Worm (Caenorhabditis elegans) whole organism, mixed stage, embryonic: ENCODE data around the gene R01H2.2.

Source experiments
- M03D4.4 ChIP-seq: sonication (generic microtip); optimal IDR thresholded peaks from 2 replicates; lab custom pipeline; 2017; ENCODE audit warnings: mild to moderate bottlenecking, missing genetic modification characterization, missing compliant biosample characterization
- bed-3 ChIP-seq: fragments of 200-800 bp; sonication (Bioruptor generic); optimal IDR thresholded peaks from 3 replicates; lab custom pipeline; 2018; ENCODE audit warnings: mild to moderate bottlenecking, missing genetic modification characterization, moderate library complexity, missing compliant biosample characterization
- blmp-1 ChIP-seq: fragments of 150-350 bp; optimal IDR thresholded peaks from 2 replicates; lab custom pipeline; 2014; ENCODE audit warnings: missing biosample characterization, missing genetic modification characterization
- ceh-39 ChIP-seq: fragments of 150-350 bp; optimal IDR thresholded peaks from 2 replicates; lab custom pipeline; 2014; ENCODE audit warnings: missing biosample characterization, missing genetic modification characterization
- ceh-83 ChIP-seq: fragments of 200-800 bp; sonication (Bioruptor generic); optimal IDR thresholded peaks from 2 replicates; lab custom pipeline; 2018; ENCODE audit warnings: mild to moderate bottlenecking, missing genetic modification characterization, missing compliant biosample characterization
- ces-1 ChIP-seq: fragments of 150-350 bp; optimal IDR thresholded peaks from 2 replicates; lab custom pipeline; 2014; ENCODE audit warnings: missing biosample characterization, missing genetic modification reagents, missing genetic modification characterization
- drap-1 ChIP-seq: fragments of 200-800 bp; sonication (Bioruptor generic); optimal IDR thresholded peaks from 3 replicates; lab custom pipeline; 2018; ENCODE audit warnings: mild to moderate bottlenecking, missing genetic modification characterization, missing compliant biosample characterization
- elt-3 ChIP-seq: fragments of 150-350 bp; optimal IDR thresholded peaks from 2 replicates; lab custom pipeline; 2014; ENCODE audit warnings: missing biosample characterization, missing genetic modification characterization
- flh-1 ChIP-seq: fragments of 200-800 bp; sonication (Bioruptor generic); optimal IDR thresholded peaks from 2 replicates; lab custom pipeline; 2018; ENCODE audit warnings: mild to moderate bottlenecking, missing genetic modification characterization, moderate library complexity, missing compliant biosample characterization
- ham-2 ChIP-seq: fragments of 200-800 bp; sonication (Bioruptor generic); optimal IDR thresholded peaks from 2 replicates; lab custom pipeline; 2018; ENCODE audit warnings: mild to moderate bottlenecking, missing genetic modification characterization, missing compliant biosample characterization
- lin-13 ChIP-seq: fragments of 150-350 bp; optimal IDR thresholded peaks from 2 replicates; lab custom pipeline; 2014; ENCODE audit warnings: missing biosample characterization, missing genetic modification characterization
- lin-32 ChIP-seq: fragments of 200-800 bp; sonication (Bioruptor generic); optimal IDR thresholded peaks from 2 replicates; lab custom pipeline; 2018; ENCODE audit warnings: mild to moderate bottlenecking, missing genetic modification characterization, missing compliant biosample characterization
- lsy-2 ChIP-seq: fragments of 150-350 bp; optimal IDR thresholded peaks from 2 replicates; lab custom pipeline; 2014; ENCODE audit warnings: missing biosample characterization, missing genetic modification characterization
- mab-5 ChIP-seq: fragments of 150-350 bp; optimal IDR thresholded peaks from 2 replicates; lab custom pipeline; 2014; ENCODE audit warnings: missing biosample characterization, missing genetic modification characterization
- mep-1 ChIP-seq: fragments of 150-350 bp; optimal IDR thresholded peaks from 2 replicates; lab custom pipeline; 2017; ENCODE audit warnings: missing biosample characterization, missing genetic modification reagents, missing genetic modification characterization, inconsistent platforms
- nhr-12 ChIP-seq: fragments of 150-350 bp; optimal IDR thresholded peaks from 2 replicates; lab custom pipeline; 2014; ENCODE audit warnings: missing biosample characterization, missing genetic modification characterization
- nhr-2 ChIP-seq: fragments of 150-350 bp; optimal IDR thresholded peaks from 2 replicates; lab custom pipeline; 2014; ENCODE audit warnings: missing biosample characterization, missing genetic modification characterization
- nhr-237 ChIP-seq: fragments of 150-350 bp; optimal IDR thresholded peaks from 2 replicates; lab custom pipeline; 2014; ENCODE audit warnings: missing biosample characterization, missing genetic modification characterization
- nhr-28 ChIP-seq: fragments of 150-350 bp; optimal IDR thresholded peaks from 2 replicates; lab custom pipeline; 2014; ENCODE audit warnings: missing biosample characterization, missing genetic modification characterization
- pha-4 ChIP-seq: fragments of 150-350 bp; optimal IDR thresholded peaks from 2 replicates; lab custom pipeline; 2018; ENCODE audit warnings: missing biosample characterization, missing genetic modification reagents, missing genetic modification characterization
- sem-2 ChIP-seq: fragments of 200-800 bp; sonication (Bioruptor generic); optimal IDR thresholded peaks from 2 replicates; lab custom pipeline; 2018; ENCODE audit warnings: mild to moderate bottlenecking, missing genetic modification characterization, missing compliant biosample characterization
- sptf-1 ChIP-seq: sonication (generic microtip); optimal IDR thresholded peaks from 2 replicates; lab custom pipeline; 2017; ENCODE audit warnings: mild to moderate bottlenecking, missing genetic modification characterization, moderate library complexity, missing compliant biosample characterization
- tbx-8 ChIP-seq: fragments of 200-800 bp; sonication (Bioruptor generic); optimal IDR thresholded peaks from 2 replicates; lab custom pipeline; 2018; ENCODE audit warnings: mild to moderate bottlenecking, missing genetic modification characterization, moderate library complexity, missing compliant biosample characterization
- unc-120 ChIP-seq: sonication (generic microtip); optimal IDR thresholded peaks from 2 replicates; lab custom pipeline; 2017; ENCODE audit warnings: missing genetic modification characterization, missing compliant biosample characterization; ENCODE audit not compliant: poor library complexity, severe bottlenecking
- unc-39 ChIP-seq: fragments of 150-350 bp; optimal IDR thresholded peaks from 2 replicates; lab custom pipeline; 2014; ENCODE audit warnings: missing biosample characterization, missing genetic modification characterization
- unc-62 ChIP-seq: fragments of 150-350 bp; optimal IDR thresholded peaks from 2 replicates; lab custom pipeline; 2014; ENCODE audit warnings: missing biosample characterization, missing genetic modification reagents, missing genetic modification characterization
- zip-8 ChIP-seq: fragments of 150-350 bp; optimal IDR thresholded peaks from 2 replicates; lab custom pipeline; 2014; ENCODE audit warnings: missing biosample characterization, missing genetic modification characterization
- ztf-11 ChIP-seq: fragments of 150-350 bp; optimal IDR thresholded peaks from 2 replicates; lab custom pipeline; 2014; ENCODE audit warnings: missing biosample characterization, missing genetic modification characterization

The R01H2.2 gene

ce11 chrIII:7073801-7074386 is 17.6 kb downstream of the R01H2.2 start, which contains the start of gene ZK418.5:
TSS of gene ZK418.5 (minus strand) at chrIII:7073851.
- TF ChIP-seq drap-1 (GFP tag; lab: Kevin White, UChicago) = no peak
- TF ChIP-seq mep-1 (tag; lab: Kevin White, UChicago) = peak; percentile 32
- no peak for TF ChIP-seq ces-1 (GFP tag; lab: Kevin White, UChicago)
- TF ChIP-seq ceh-39 (tag; lab: Kevin White, UChicago) = peak; percentile 22
- peak; percentile 48 for TF ChIP-seq lsy-2 (tag; lab: Kevin White, UChicago)
- no peak for TF ChIP-seq unc-62 (GFP tag; lab: Kevin White, UChicago)
- TF ChIP-seq lin-32 (GFP tag; lab: Kevin White, UChicago) = no peak
- TF ChIP-seq, all 35 proteins: peak for 3

DNA sequence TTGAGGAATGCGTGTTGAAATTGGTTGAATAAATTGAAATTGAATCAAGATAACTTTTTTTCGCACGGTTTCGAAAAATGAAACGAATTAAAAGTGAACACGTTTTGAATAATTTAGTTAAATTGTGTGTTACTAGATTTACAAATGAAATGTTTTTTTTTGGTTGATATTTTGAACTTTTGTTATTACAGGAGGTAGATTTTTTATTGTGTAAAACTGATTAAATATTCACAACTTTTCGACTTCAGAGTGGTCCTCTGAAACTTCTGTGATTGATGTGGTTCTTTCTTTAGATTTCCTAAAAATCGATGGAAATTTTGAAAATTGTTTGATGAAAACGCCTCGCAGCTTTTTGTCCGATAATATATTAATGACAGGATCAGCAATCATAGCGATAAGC is 20.0 kb downstream of the R01H2.2 start, which contains the start of gene ZK418.13:
ZK418.13 (minus strand) TSS at position 101 of the 400 bp plus-strand sequence.
- no peak for TF ChIP-seq flh-1
- no peak for TF ChIP-seq nhr-2
- TF ChIP-seq pha-4 (tag; lab: Kevin White, UChicago) = no peak
- no peak for TF ChIP-seq mab-5 (tag; lab: Kevin White, UChicago)
- TF ChIP-seq M03D4.4 (tag; lab: Kevin White, UChicago) = no peak
- no peak for TF ChIP-seq bed-3
- TF ChIP-seq ces-1 (GFP tag; lab: Kevin White, UChicago) = no peak
- no peak for TF ChIP-seq ztf-11 (tag; lab: Kevin White, UChicago)
- no peak for TF ChIP-seq sptf-1 (tag; lab: Kevin White, UChicago)
- TF ChIP-seq nhr-237 (tag; lab: Kevin White, UChicago) = no peak
- TF ChIP-seq lin-32 (GFP tag; lab: Kevin White, UChicago) = no peak
- no peak for TF ChIP-seq ceh-83 (GFP tag; lab: Kevin White, UChicago)
- TF ChIP-seq ham-2 = no peak
- TF ChIP-seq ceh-39 (tag; lab: Kevin White, UChicago) = no peak

ce11 chrIII:7078737-7079136 is 22.4 kb downstream of the R01H2.2 start, which contains the start of gene ZK418.6:
TSS of gene ZK418.6 (minus strand) at chrIII:7078837.
- no peak for TF ChIP-seq ham-2
- TF ChIP-seq unc-62 (GFP tag; lab: Kevin White, UChicago) = no peak
- TF ChIP-seq nhr-237 (tag; lab: Kevin White, UChicago) = no peak
- TF ChIP-seq zip-8 (tag; lab: Kevin White, UChicago) = no peak
- no peak for TF ChIP-seq lin-32 (GFP tag; lab: Kevin White, UChicago)
- TF ChIP-seq elt-3 (tag; lab: Kevin White, UChicago) = no peak

DNA sequence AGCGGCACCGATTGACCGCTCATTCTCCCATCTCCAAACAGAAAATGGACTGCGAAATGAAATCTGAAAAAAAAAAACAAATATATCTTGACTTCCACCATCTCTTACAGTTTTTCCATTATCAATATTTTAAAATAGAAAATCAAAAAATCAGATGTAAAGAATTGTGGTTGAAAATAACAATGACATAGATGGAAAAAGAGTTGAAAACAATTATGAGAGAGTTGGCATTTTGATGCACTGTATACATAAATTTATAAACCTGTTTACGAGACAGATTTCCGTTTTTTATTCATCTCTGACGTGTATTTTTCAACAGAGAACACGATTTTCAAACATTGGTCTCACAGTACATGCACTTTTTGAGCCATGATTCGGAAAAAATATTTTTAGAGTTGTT is 24.3 kb downstream of the R01H2.2 start, which contains the start of gene ZK418.7:
ZK418.7 (minus strand) TSS at position 101 of the 400 bp plus-strand sequence.
- TF ChIP-seq unc-120 (tag; lab: Kevin White, UChicago) (no peak), nhr-28 (tag; lab: Kevin White, UChicago) (no peak), ceh-39 (tag; lab: Kevin White, UChicago) (no peak), nhr-237 (tag; lab: Kevin White, UChicago) (no peak), lsy-2 (tag; lab: Kevin White, UChicago) (no peak), sem-2 (no peak), nhr-12 (tag; lab: Kevin White, UChicago) (no peak)
- TF ChIP-seq, all 35 proteins: peak for 0

DNA sequence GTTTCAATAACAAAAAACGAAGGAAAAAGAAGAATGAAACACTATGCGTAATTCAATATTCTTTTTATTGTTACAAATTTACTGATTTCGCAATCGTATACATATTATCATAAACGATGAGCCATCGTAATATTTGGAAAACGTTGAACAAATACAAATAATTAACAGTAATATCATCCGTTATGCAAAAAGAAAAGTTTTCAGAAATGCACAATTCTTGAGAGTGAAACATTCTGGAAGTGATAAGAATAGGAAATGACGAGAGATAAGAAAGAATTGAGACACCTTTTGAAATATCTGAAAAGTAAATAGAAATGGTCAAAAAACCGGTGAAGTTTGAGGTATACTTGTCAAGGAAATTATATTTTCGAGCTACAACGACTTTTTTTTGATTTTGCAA is 25.1 kb downstream of the R01H2.2 start:
- TF ChIP-seq unc-39 (no peak), nhr-237 (tag; lab: Kevin White, UChicago) (no peak), unc-62 (GFP tag; lab: Kevin White, UChicago) (no peak), blmp-1 (no peak), M03D4.4 (tag; lab: Kevin White, UChicago) (no peak), zip-8 (tag; lab: Kevin White, UChicago) (no peak), lin-13 (tag; lab: Kevin White, UChicago) (no peak), lin-32 (GFP tag; lab: Kevin White, UChicago) (no peak), tbx-8 (GFP tag; lab: Kevin White, UChicago) (no peak), pha-4 (tag; lab: Kevin White, UChicago) (no peak), ces-1 (GFP tag; lab: Kevin White, UChicago) (no peak), unc-120 (tag; lab: Kevin White, UChicago) (no peak), ceh-39 (tag; lab: Kevin White, UChicago) (no peak), elt-3 (tag; lab: Kevin White, UChicago) (no peak), nhr-12 (tag; lab: Kevin White, UChicago) (no peak)
